Worm (Caenorhabditis elegans): Measurements from ENCODE around the gene mig-14.

The mig-14 gene

DNA sequence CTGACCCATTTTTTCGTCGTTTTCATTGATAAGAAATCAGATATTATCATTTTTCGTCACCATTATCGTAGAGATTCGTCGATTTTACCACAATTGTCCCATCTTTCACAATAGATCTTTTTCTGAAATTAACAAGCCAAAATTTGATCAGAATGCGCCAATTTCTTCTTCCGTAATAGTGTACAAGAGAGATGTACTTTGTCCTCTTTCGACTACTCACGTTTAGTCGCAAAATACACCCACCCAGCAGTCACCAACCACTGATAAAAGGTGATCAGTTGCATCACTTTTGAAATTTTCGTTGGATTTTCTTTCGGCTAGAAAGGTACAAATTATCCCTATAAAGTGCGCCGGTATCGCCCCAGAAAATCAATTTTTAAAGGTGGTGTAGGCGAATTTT is 9.0 kb upstream of the mig-14 start:
- no peak for TF ChIP-seq pha-4 (tag; optimal IDR thresholded peaks at IDR 0.05)
- TF ChIP-seq sdc-2 (tag; optimal IDR thresholded peaks at IDR 0.05): no peak
- TF ChIP-seq ceh-22 (tag; optimal IDR thresholded peaks at IDR 0.05): no peak
- TF ChIP-seq dve-1 (tag; optimal IDR thresholded peaks at IDR 0.05): no peak
- no peak for TF ChIP-seq pqm-1 (tag; optimal IDR thresholded peaks at IDR 0.05)
- no peak for TF ChIP-seq fax-1 (tag; optimal IDR thresholded peaks at IDR 0.05)
- TF ChIP-seq sox-2 (GFP tag; IDR thresholded peaks at IDR 0.05): no peak
- no peak for TF ChIP-seq ceh-18 (tag; optimal IDR thresholded peaks at IDR 0.05)
- TF ChIP-seq nhr-232 (tag; optimal IDR thresholded peaks at IDR 0.05): no peak
- TF ChIP-seq pax-1 (tag; optimal IDR thresholded peaks at IDR 0.05): no peak
- TF ChIP-seq npax-4 (tag; optimal IDR thresholded peaks at IDR 0.05): no peak
- no peak for TF ChIP-seq sox-4 (tag; optimal IDR thresholded peaks at IDR 0.05)
- TF ChIP-seq nfya-1 (tag; optimal IDR thresholded peaks at IDR 0.05): no peak
- TF ChIP-seq pat-9 (tag; optimal IDR thresholded peaks at IDR 0.05): no peak
- no peak for TF ChIP-seq ceh-45 (GFP tag; IDR thresholded peaks at IDR 0.05)
- no peak for TF ChIP-seq hlh-15 (tag; optimal IDR thresholded peaks at IDR 0.05)
- TF ChIP-seq hlh-30 (tag; optimal IDR thresholded peaks at IDR 0.05; ENCODE audit: insufficient read depth): no peak

ce11 chrII:13736089-13736488 is 5.4 kb upstream of the mig-14 start, which contains the start of gene R06B9.5:
Gene R06B9.5 (plus strand): TSS chrII:13736320.
- peak; percentile 40 for TF ChIP-seq madf-2 (tag; optimal IDR thresholded peaks at IDR 0.05)
- TF ChIP-seq pag-3 (tag; optimal IDR thresholded peaks at IDR 0.05; ENCODE audit: borderline replicate concordance): no peak

DNA sequence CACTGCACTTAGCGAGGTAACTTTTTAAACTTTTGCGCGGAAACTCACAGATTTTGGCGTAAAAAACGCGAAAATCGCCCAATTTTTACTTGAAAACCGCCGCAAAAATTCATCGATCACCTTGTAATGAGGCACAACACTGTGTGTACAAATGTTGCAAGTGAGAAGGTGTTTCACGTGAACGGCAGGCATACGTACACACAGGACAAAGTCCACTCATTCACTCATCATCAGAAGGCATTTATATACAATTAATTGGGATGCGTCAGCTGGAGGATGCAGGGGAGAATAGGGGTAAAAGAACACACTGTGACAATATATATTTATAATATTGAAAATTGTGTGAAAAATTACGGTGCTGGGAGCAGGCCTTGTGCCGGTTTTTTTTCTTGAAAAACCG is 4.6 kb upstream of the mig-14 start:
- TF ChIP-seq unc-55 (GFP tag; optimal IDR thresholded peaks at IDR 0.05) (peak; percentile 25), syd-9 (tag; optimal IDR thresholded peaks at IDR 0.05) (no peak), elt-2 (tag; optimal IDR thresholded peaks at IDR 0.05) (peak; percentile 2), elt-4 (tag; optimal IDR thresholded peaks at IDR 0.05) (no peak)

ce11 chrII:13737751-13738525 is 3.6 kb upstream of the mig-14 start:
- TF ChIP-seq ceh-31 (tag; optimal IDR thresholded peaks at IDR 0.05) (peak; percentile 3), ceh-24 (tag; optimal IDR thresholded peaks at IDR 0.05) (no peak), ztf-16 (tag; optimal IDR thresholded peaks at IDR 0.05) (no peak), hlh-30 (tag; optimal IDR thresholded peaks at IDR 0.05; ENCODE audit: insufficient read depth) (peak; percentile 74), elt-2 (tag; optimal IDR thresholded peaks at IDR 0.05) (peak; percentile 25), mec-3 (tag; optimal IDR thresholded peaks at IDR 0.05; ENCODE audit: borderline replicate concordance) (no peak), unc-55 (GFP tag; optimal IDR thresholded peaks at IDR 0.05) (no peak), rnt-1 (tag; optimal IDR thresholded peaks at IDR 0.05) (peak; percentile 71), pha-2 (tag; optimal IDR thresholded peaks at IDR 0.05) (no peak), fkh-6 (tag; optimal IDR thresholded peaks at IDR 0.05) (no peak)

- TF ChIP-seq T23F11.4 (GFP tag; optimal IDR thresholded peaks at IDR 0.05): no peak
- TF ChIP-seq K09A11.1 (tag; optimal IDR thresholded peaks at IDR 0.05; ENCODE audit: insufficient read depth): no peak
- TF ChIP-seq ama-1 (optimal IDR thresholded peaks at IDR 0.05): no peak
- no peak for TF ChIP-seq pat-9 (tag; optimal IDR thresholded peaks at IDR 0.05)
- TF ChIP-seq fkh-10 (GFP tag; optimal IDR thresholded peaks at IDR 0.05): no peak
- TF ChIP-seq madf-2 (tag; optimal IDR thresholded peaks at IDR 0.05): no peak
- no peak for TF ChIP-seq tbx-2 (tag; optimal IDR thresholded peaks at IDR 0.05)
- TF ChIP-seq nfya-1 (tag; optimal IDR thresholded peaks at IDR 0.05): peak; percentile 29
- peak; percentile 79 for TF ChIP-seq pax-1 (tag; optimal IDR thresholded peaks at IDR 0.05)
- no peak for TF ChIP-seq eyg-1 (tag; optimal IDR thresholded peaks at IDR 0.05)
- no peak for TF ChIP-seq hlh-30 (tag; optimal IDR thresholded peaks at IDR 0.05; ENCODE audit: insufficient read depth)
These were observed 2.1 kb upstream of the mig-14 start for ce11 chrII:13739423-13739822.
